Worm (Caenorhabditis elegans) whole organism, L1 larva: ENCODE results near the gene pqn-53.

ENCODE experiments used
- Y116A8C.19 ChIP-seq: sonication (generic microtip); optimal IDR thresholded peaks from 2 replicates; lab custom pipeline; 2016; ENCODE audit warnings: missing compliant biosample characterization, missing genetic modification characterization, borderline replicate concordance
- aha-1 ChIP-seq: fragments of 150-350 bp; optimal IDR thresholded peaks from 2 replicates; lab custom pipeline; 2014; ENCODE audit warnings: missing biosample characterization, missing genetic modification characterization
- alr-1 ChIP-seq: fragments of 200-800 bp; sonication (Bioruptor generic); optimal IDR thresholded peaks from 2 replicates; lab custom pipeline; 2018; ENCODE audit warnings: borderline replicate concordance, mild to moderate bottlenecking, missing genetic modification characterization, missing compliant biosample characterization
- aly-2 ChIP-seq: fragments of 150-350 bp; optimal IDR thresholded peaks from 2 replicates; lab custom pipeline; 2014; ENCODE audit warnings: missing biosample characterization, missing genetic modification characterization
- blmp-1 ChIP-seq: fragments of 150-350 bp; optimal IDR thresholded peaks from 2 replicates; lab custom pipeline; 2014; ENCODE audit warnings: missing biosample characterization, missing genetic modification characterization
- ceh-63 ChIP-seq: fragments of 200-800 bp; sonication (Bioruptor generic); optimal IDR thresholded peaks from 2 replicates; lab custom pipeline; 2018; ENCODE audit warnings: mild to moderate bottlenecking, missing genetic modification characterization, missing compliant biosample characterization
- ceh-8 ChIP-seq: fragments of 200-800 bp; sonication (Bioruptor generic); optimal IDR thresholded peaks from 2 replicates; lab custom pipeline; 2018; ENCODE audit warnings: mild to moderate bottlenecking, missing genetic modification characterization, moderate library complexity, missing compliant biosample characterization
- ceh-82 ChIP-seq, 3 experiments: fragments of 150-350 bp in 1 of 3; sonication (generic microtip) in 2 of 3; optimal IDR thresholded peaks; 2 replicates each; lab custom pipeline; 2014 to 2017; ENCODE audit warnings: missing biosample characterization in 3 of 3, missing genetic modification characterization in 3 of 3
- ceh-88 ChIP-seq: fragments of 200-800 bp; sonication (Bioruptor generic); IDR thresholded peaks from 2 replicates; pipeline ENCODE4 v1.3.6; 2022; ENCODE audit warnings: missing genetic modification characterization, missing compliant biosample characterization
- ceh-90 ChIP-seq: sonication (generic microtip); optimal IDR thresholded peaks from 2 replicates; lab custom pipeline; 2016; ENCODE audit warnings: missing genetic modification characterization, missing compliant biosample characterization
- dsc-1 ChIP-seq: sonication (generic microtip); optimal IDR thresholded peaks from 2 replicates; lab custom pipeline; 2016; ENCODE audit warnings: mild to moderate bottlenecking, missing genetic modification characterization, missing compliant biosample characterization
- efl-1 ChIP-seq, 4 experiments: fragments of 150-350 bp; optimal IDR thresholded peaks in 3 of 4; peaks in 1 of 4; 1 replicate in 1 of 4; 2 replicates in 3 of 4; lab custom pipeline; 2014; ENCODE audit warnings: missing biosample characterization in 2 of 4, missing genetic modification characterization in 2 of 4, missing genetic modification reagents in 2 of 4
- efl-3 ChIP-seq: fragments of 200-800 bp; sonication (Bioruptor generic); optimal IDR thresholded peaks from 2 replicates; lab custom pipeline; 2018; ENCODE audit warnings: mild to moderate bottlenecking, missing genetic modification characterization, missing compliant biosample characterization
- egl-13 ChIP-seq: sonication (generic microtip); optimal IDR thresholded peaks from 2 replicates; lab custom pipeline; 2016; ENCODE audit warnings: missing genotype, missing genetic modification reagents, missing genetic modification characterization, missing compliant biosample characterization
- elt-2 ChIP-seq: sonication (generic microtip); optimal IDR thresholded peaks from 2 replicates; lab custom pipeline; 2016; ENCODE audit warnings: missing genetic modification characterization, mild to moderate bottlenecking, inconsistent platforms, missing compliant biosample characterization, missing genetic modification reagents
- ets-5 ChIP-seq: fragments of 200-800 bp; sonication (Bioruptor generic); IDR thresholded peaks from 2 replicates; pipeline ENCODE4 v1.3.6; 2022; ENCODE audit warnings: missing genetic modification characterization, missing compliant biosample characterization
- fkh-10 ChIP-seq: sonication (generic microtip); optimal IDR thresholded peaks from 2 replicates; lab custom pipeline; 2017; ENCODE audit warnings: missing biosample characterization, missing genetic modification reagents, missing genetic modification characterization
- fkh-4 ChIP-seq: sonication (generic microtip); optimal IDR thresholded peaks from 2 replicates; lab custom pipeline; 2016; ENCODE audit warnings: missing compliant biosample characterization, missing genetic modification characterization, borderline replicate concordance
- fkh-8 ChIP-seq: sonication (generic microtip); optimal IDR thresholded peaks from 2 replicates; lab custom pipeline; 2016; ENCODE audit warnings: mild to moderate bottlenecking, missing genetic modification characterization, missing compliant biosample characterization
- hlh-4 ChIP-seq: sonication (generic microtip); optimal IDR thresholded peaks from 2 replicates; lab custom pipeline; 2016; ENCODE audit warnings: mild to moderate bottlenecking, missing genetic modification characterization, missing compliant biosample characterization
- isw-1 ChIP-seq: fragments of 200-800 bp; sonication (Bioruptor generic); IDR thresholded peaks from 2 replicates; pipeline ENCODE4 v1.3.6; 2022; ENCODE audit warnings: missing genetic modification characterization, missing compliant biosample characterization
- jun-1 ChIP-seq: fragments of 150-350 bp; optimal IDR thresholded peaks from 2 replicates; lab custom pipeline; 2014; ENCODE audit warnings: missing biosample characterization, missing genetic modification reagents, missing genetic modification characterization
- lin-14 ChIP-seq: fragments of 200-800 bp; sonication (Bioruptor generic); optimal IDR thresholded peaks from 2 replicates; lab custom pipeline; 2018; ENCODE audit warnings: mild to moderate bottlenecking, missing genetic modification characterization, moderate library complexity, missing compliant biosample characterization
- lin-35 ChIP-seq, 2 experiments: fragments of 150-350 bp; optimal IDR thresholded peaks; 2 replicates each; lab custom pipeline; 2014; ENCODE audit warnings: missing biosample characterization in 2 of 2, missing genetic modification characterization in 2 of 2, missing genetic modification reagents in 2 of 2
- lir-3 ChIP-seq: sonication (generic microtip); optimal IDR thresholded peaks from 2 replicates; lab custom pipeline; 2016; ENCODE audit warnings: mild to moderate bottlenecking, missing genetic modification characterization, moderate library complexity, missing compliant biosample characterization; ENCODE audit not compliant: poor library complexity
- mab-9 ChIP-seq: fragments of 200-800 bp; sonication (Bioruptor generic); IDR thresholded peaks from 2 replicates; pipeline ENCODE4 v1.3.6; 2022; ENCODE audit warnings: missing genetic modification reagents, missing genetic modification characterization, missing compliant biosample characterization
- mdl-1 ChIP-seq, 2 experiments: fragments of 150-350 bp; optimal IDR thresholded peaks; 2 replicates each; lab custom pipeline; 2014 to 2017; ENCODE audit warnings: missing biosample characterization in 2 of 2, missing genetic modification characterization in 2 of 2, inconsistent platforms in 1 of 2
- nhr-11 ChIP-seq: fragments of 150-350 bp; optimal IDR thresholded peaks from 2 replicates; lab custom pipeline; 2014; ENCODE audit warnings: missing biosample characterization, missing genetic modification characterization
- nhr-19 ChIP-seq: fragments of 200-800 bp; sonication (Bioruptor generic); conservative IDR thresholded peaks from 2 replicates; pipeline ENCODE4 v1.3.6; 2022; ENCODE audit warnings: missing genetic modification characterization, missing compliant biosample characterization
- nhr-20 ChIP-seq: sonication (generic microtip); optimal IDR thresholded peaks from 2 replicates; lab custom pipeline; 2016; ENCODE audit warnings: mild to moderate bottlenecking, missing genetic modification characterization, missing compliant biosample characterization
- nhr-237 ChIP-seq: fragments of 150-350 bp; optimal IDR thresholded peaks from 2 replicates; lab custom pipeline; 2014; ENCODE audit warnings: missing biosample characterization, missing genetic modification characterization
- nhr-71 ChIP-seq: sonication (generic microtip); optimal IDR thresholded peaks from 2 replicates; lab custom pipeline; 2016; ENCODE audit warnings: mild to moderate bottlenecking, missing genetic modification characterization, moderate library complexity, missing compliant biosample characterization
- nhr-76 ChIP-seq: sonication (generic microtip); optimal IDR thresholded peaks from 2 replicates; lab custom pipeline; 2017; ENCODE audit warnings: missing biosample characterization, missing genetic modification characterization
- nhr-84 ChIP-seq: sonication (generic microtip); optimal IDR thresholded peaks from 2 replicates; lab custom pipeline; 2017; ENCODE audit warnings: missing biosample characterization, missing genetic modification characterization
- nhr-85 ChIP-seq: sonication (generic microtip); peaks from one replicate; lab custom pipeline; 2016; ENCODE audit warnings: missing genetic modification characterization, inconsistent platforms, missing compliant biosample characterization
- pag-3 ChIP-seq: sonication (generic microtip); optimal IDR thresholded peaks from 2 replicates; lab custom pipeline; 2017; ENCODE audit warnings: missing genetic modification characterization, mild to moderate bottlenecking, missing compliant biosample characterization, antibody characterized with exemption, borderline replicate concordance; ENCODE audit not compliant: insufficient read depth
- pax-3 ChIP-seq: fragments of 200-800 bp; sonication (Bioruptor generic); optimal IDR thresholded peaks from 2 replicates; lab custom pipeline; 2018; ENCODE audit warnings: mild to moderate bottlenecking, missing genetic modification characterization, moderate library complexity, missing compliant biosample characterization
- rnt-1 ChIP-seq: sonication (generic microtip); optimal IDR thresholded peaks from 2 replicates; lab custom pipeline; 2016; ENCODE audit warnings: mild to moderate bottlenecking, missing genetic modification characterization, moderate library complexity, missing compliant biosample characterization
- skn-1 ChIP-seq: fragments of 150-350 bp; optimal IDR thresholded peaks from 2 replicates; lab custom pipeline; 2014; ENCODE audit warnings: missing biosample characterization, missing genetic modification characterization
- sox-4 ChIP-seq: sonication (generic microtip); optimal IDR thresholded peaks from 2 replicates; lab custom pipeline; 2016; ENCODE audit warnings: missing genetic modification characterization, missing compliant biosample characterization
- sptf-1 ChIP-seq: fragments of 150-350 bp; optimal IDR thresholded peaks from 2 replicates; lab custom pipeline; 2014; ENCODE audit warnings: missing biosample characterization, missing genetic modification characterization
- sup-37 ChIP-seq: fragments of 200-800 bp; sonication (Bioruptor generic); optimal IDR thresholded peaks from 2 replicates; lab custom pipeline; 2018; ENCODE audit warnings: mild to moderate bottlenecking, missing genetic modification characterization, missing compliant biosample characterization
- swsn-7 ChIP-seq: sonication (generic microtip); optimal IDR thresholded peaks from 2 replicates; lab custom pipeline; 2016; ENCODE audit warnings: missing genetic modification characterization, missing compliant biosample characterization
- tbx-2 ChIP-seq: sonication (generic microtip); optimal IDR thresholded peaks from 2 replicates; lab custom pipeline; 2016; ENCODE audit warnings: missing genetic modification characterization, missing compliant biosample characterization
- tlp-1 ChIP-seq: fragments of 150-350 bp; optimal IDR thresholded peaks from 2 replicates; lab custom pipeline; 2014; ENCODE audit warnings: missing biosample characterization, missing genetic modification characterization
- unc-30 ChIP-seq: sonication (generic microtip); optimal IDR thresholded peaks from 2 replicates; lab custom pipeline; 2017; ENCODE audit warnings: missing biosample characterization, missing genetic modification characterization
- unc-86 ChIP-seq: sonication (generic microtip); optimal IDR thresholded peaks from 2 replicates; lab custom pipeline; 2016; ENCODE audit warnings: missing genetic modification characterization, missing compliant biosample characterization
- xbp-1 ChIP-seq: sonication (generic microtip); optimal IDR thresholded peaks from 2 replicates; lab custom pipeline; 2016; ENCODE audit warnings: missing genetic modification characterization, missing compliant biosample characterization
- zag-1 ChIP-seq: fragments of 150-350 bp; optimal IDR thresholded peaks from 2 replicates; lab custom pipeline; 2014; ENCODE audit warnings: missing biosample characterization, missing genetic modification characterization
- zip-4 ChIP-seq: fragments of 200-800 bp; sonication (Bioruptor generic); optimal IDR thresholded peaks from 2 replicates; lab custom pipeline; 2018; ENCODE audit warnings: mild to moderate bottlenecking, missing genetic modification characterization, moderate library complexity, missing compliant biosample characterization
- ztf-4 ChIP-seq: fragments of 150-350 bp; optimal IDR thresholded peaks from 2 replicates; lab custom pipeline; 2014; ENCODE audit warnings: missing biosample characterization, missing genetic modification characterization

The pqn-53 gene

DNA sequence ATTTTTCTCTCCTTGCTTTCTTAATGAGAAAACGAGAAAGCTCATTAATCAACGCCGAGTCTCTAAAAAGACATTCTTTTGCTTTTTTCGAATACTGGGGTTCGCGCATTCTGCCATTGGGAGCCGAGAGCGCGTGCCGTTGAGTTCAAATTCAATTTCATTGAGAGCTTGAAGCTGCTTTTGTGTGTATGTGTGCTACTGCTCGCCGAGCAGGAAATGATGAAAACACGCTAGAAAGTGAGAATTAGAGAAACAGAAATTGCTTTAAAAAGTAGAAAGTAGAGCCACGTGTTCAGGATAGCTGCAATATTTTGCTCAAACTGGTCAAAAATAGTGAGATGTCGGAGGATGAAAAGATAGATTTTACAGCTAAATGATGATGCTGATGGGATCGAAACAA is 39.5 kb downstream of the pqn-53 start (continued):
- TF ChIP-seq fkh-10, result peak; percentile 85
- no peak for TF ChIP-seq efl-1 (optimal IDR thresholded peaks at IDR 0.05; lab: Kevin White, UChicago)
- peak in 1 of 2 experiments; percentile 77 for TF ChIP-seq efl-1 (GFP tag; optimal IDR thresholded peaks at IDR 0.05 in 1 of 2; lab: Kevin White, UChicago)
- TF ChIP-seq sptf-1 (tag; lab: Kevin White, UChicago), result no peak
- no peak for TF ChIP-seq sup-37 (GFP tag; lab: Kevin White, UChicago)
- TF ChIP-seq ceh-88 (GFP tag; lab: Robert Waterston, UW), result no peak
- TF ChIP-seq efl-3 (GFP tag; lab: Kevin White, UChicago), result no peak
- peak; percentile 15 for TF ChIP-seq pax-3 (tag; lab: Kevin White, UChicago)
- no peak for TF ChIP-seq ceh-63 (GFP tag; lab: Kevin White, UChicago)
- TF ChIP-seq ets-5 (GFP tag; lab: Robert Waterston, UW), result no peak
- no peak for TF ChIP-seq unc-30
- no peak for TF ChIP-seq sox-4
- TF ChIP-seq nhr-237 (tag; lab: Kevin White, UChicago), result no peak
- TF ChIP-seq alr-1, result no peak
- peak; percentile 87 for TF ChIP-seq lin-14
- no peak for TF ChIP-seq nhr-85 (tag; lab: Kevin White, UChicago)
- TF ChIP-seq tlp-1 (tag; lab: Kevin White, UChicago), result no peak
- no peak for TF ChIP-seq aly-2 (tag; lab: Kevin White, UChicago)
- TF ChIP-seq nhr-20, result no peak
- no peak for TF ChIP-seq ceh-90 (tag; lab: Kevin White, UChicago)
- no peak for TF ChIP-seq nhr-76 (tag; lab: Kevin White, UChicago)
- no peak for TF ChIP-seq nhr-84
- TF ChIP-seq mdl-1 (tag; optimal IDR thresholded peaks at IDR 0.05; lab: Kevin White, UChicago), result no peak
- no peak for TF ChIP-seq Y116A8C.19 (tag; lab: Kevin White, UChicago)
- peak; percentile 46 for TF ChIP-seq nhr-71
- no peak for TF ChIP-seq zip-4 (GFP tag; lab: Kevin White, UChicago)
- no peak for TF ChIP-seq tbx-2 (tag; lab: Kevin White, UChicago)
- no peak for TF ChIP-seq blmp-1 (tag; lab: Kevin White, UChicago)
- TF ChIP-seq rnt-1, result peak; percentile 15
- no peak for TF ChIP-seq nhr-11 (tag; lab: Kevin White, UChicago)

DNA sequence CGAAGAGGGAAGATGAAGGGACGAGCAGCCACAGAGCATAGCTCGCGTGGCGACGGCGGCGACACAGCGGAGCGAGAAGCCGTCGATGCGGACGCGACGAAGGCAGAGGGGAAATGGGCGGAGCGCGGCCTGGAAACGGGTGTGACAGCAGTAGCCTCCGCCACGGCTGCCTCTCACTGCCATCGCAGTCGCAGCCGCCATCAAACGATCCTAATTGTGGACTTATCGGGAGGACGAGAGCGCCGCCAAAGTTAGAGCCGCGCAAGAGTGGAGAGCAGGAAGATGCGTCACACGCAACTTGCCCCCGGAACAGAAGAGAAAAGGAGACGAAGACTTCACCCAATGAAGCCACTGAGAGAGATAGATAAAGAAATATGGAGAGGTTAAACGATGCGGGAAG is 40.9 kb downstream of the pqn-53 start:
- TF ChIP-seq swsn-7 (tag; lab: Kevin White, UChicago) (peak; percentile 33), dsc-1 (tag; lab: Kevin White, UChicago) (peak; percentile 20), nhr-19 (0 out of 2 replicates have a peak, but pooled peaks have one; percentile 6), isw-1 (GFP tag; lab: Robert Waterston, UW) (no peak; the same call in 1 of the 2 replicates), ceh-82 (tag; optimal IDR thresholded peaks at IDR 0.05; lab: Kevin White, UChicago) (peak in 2 of 3 experiments; percentile 24 to 35), nhr-237 (tag; lab: Kevin White, UChicago) (no peak), egl-13 (peak; percentile 84), xbp-1 (tag; lab: Kevin White, UChicago) (peak; percentile 17), zag-1 (no peak), fkh-4 (tag; lab: Kevin White, UChicago) (no peak), ztf-4 (tag; lab: Kevin White, UChicago) (peak; percentile 9), jun-1 (tag; lab: Kevin White, UChicago) (no peak), lir-3 (tag; lab: Kevin White, UChicago) (no peak), sox-4 (no peak), hlh-4 (tag; lab: Kevin White, UChicago) (no peak), lin-35 (GFP tag; optimal IDR thresholded peaks at IDR 0.05; lab: Kevin White, UChicago) (peak in 1 of 2 experiments; percentile 8), pag-3 (tag; lab: Kevin White, UChicago) (no peak), skn-1 (tag; lab: Kevin White, UChicago) (no peak), efl-1 (optimal IDR thresholded peaks at IDR 0.05; lab: Kevin White, UChicago) (no peak), efl-1 (GFP tag; optimal IDR thresholded peaks at IDR 0.05 in 1 of 2; lab: Kevin White, UChicago) (no peak), ceh-88 (GFP tag; lab: Robert Waterston, UW) (no peak), unc-86 (tag; lab: Kevin White, UChicago) (peak; percentile 67), mdl-1 (tag; optimal IDR thresholded peaks at IDR 0.05; lab: Kevin White, UChicago) (peak in 1 of 2 experiments; percentile 8), aha-1 (tag; lab: Kevin White, UChicago) (no peak), ceh-8 (peak; percentile 73), nhr-20 (no peak), elt-2 (tag; lab: Kevin White, UChicago) (no peak), mab-9 (GFP tag; lab: Robert Waterston, UW) (no peak), fkh-8 (tag; lab: Kevin White, UChicago) (peak; percentile 70), aly-2 (tag; lab: Kevin White, UChicago) (no peak)
